Worm (Caenorhabditis elegans): ENCODE data around the gene R02F2.5.

Gene R02F2.5

ce11 chrIII:5479493-5480167 is 512 bp downstream of the R02F2.5 start:
- TF ChIP-seq F57C9.4 (tag; optimal IDR thresholded peaks at IDR 0.05): no peak
- TF ChIP-seq nfyb-1 (GFP tag; IDR thresholded peaks at IDR 0.05): no peak
- TF ChIP-seq Y53G8AR.9 (GFP tag; conservative IDR thresholded peaks at IDR 0.05): 0 out of 2 replicates have a peak, but pooled peaks have one; percentile 26
- TF ChIP-seq efl-1 (GFP tag; optimal IDR thresholded peaks at IDR 0.05): no peak
- peak; percentile 86 for TF ChIP-seq zfh-2 (GFP tag; conservative IDR thresholded peaks at IDR 0.05)
- TF ChIP-seq athp-1 (tag; optimal IDR thresholded peaks at IDR 0.05): no peak
- TF ChIP-seq hmg-20 (GFP tag; IDR thresholded peaks at IDR 0.05): no peak
- peak; percentile 71; the same call in 1 of the 2 replicates for TF ChIP-seq egrh-3 (GFP tag; IDR thresholded peaks at IDR 0.05)
- TF ChIP-seq ceh-58 (GFP tag; IDR thresholded peaks at IDR 0.05): no peak
- TF ChIP-seq hrde-1 (tag; optimal IDR thresholded peaks at IDR 0.05; ENCODE audit: borderline replicate concordance): peak; percentile 18
- TF ChIP-seq mcd-1 (GFP tag; IDR thresholded peaks at IDR 0.05): 0 out of 2 replicates have a peak, but pooled peaks have one; percentile 13
- 0 out of 2 replicates have a peak, but pooled peaks have one; percentile 55 for TF ChIP-seq nhr-120 (GFP tag; IDR thresholded peaks at IDR 0.05)

- TF ChIP-seq mcd-1 (GFP tag; IDR thresholded peaks at IDR 0.05): peak; percentile 53; the same call in 1 of the 2 replicates
- no peak for TF ChIP-seq hlh-26 (GFP tag; conservative IDR thresholded peaks at IDR 0.05)
- TF ChIP-seq lin-54 (GFP tag; optimal IDR thresholded peaks at IDR 0.05): peak; percentile 74
- TF ChIP-seq lin-26 (GFP tag; IDR thresholded peaks at IDR 0.05): no peak
- peak; percentile 92 for TF ChIP-seq lsl-1 (GFP tag; optimal IDR thresholded peaks at IDR 0.05)
- no peak for TF ChIP-seq nfyb-1 (GFP tag; IDR thresholded peaks at IDR 0.05)
- TF ChIP-seq rpc-1 (optimal IDR thresholded peaks at IDR 0.05): no peak
- no peak for TF ChIP-seq rpc-1 (tag; optimal IDR thresholded peaks at IDR 0.05)
- peak; percentile 74 for TF ChIP-seq xnd-1 (tag; optimal IDR thresholded peaks at IDR 0.05)
- peak; percentile 21 for TF ChIP-seq F49E8.2 (tag; optimal IDR thresholded peaks at IDR 0.05; ENCODE audit: insufficient read depth)
- peak; percentile 82 for TF ChIP-seq F33H1.4 (GFP tag; IDR thresholded peaks at IDR 0.05)
- TF ChIP-seq efl-1 (GFP tag; optimal IDR thresholded peaks at IDR 0.05): peak; percentile 54
- 0 out of 2 replicates have a peak, but pooled peaks have one; percentile 25 for TF ChIP-seq madf-8 (GFP tag; conservative IDR thresholded peaks at IDR 0.05)
- TF ChIP-seq madf-6 (GFP tag; IDR thresholded peaks at IDR 0.05): peak; percentile 78
Measured at ce11 chrIII:5483738-5484315, 4.7 kb downstream of the R02F2.5 start, which contains the start of the genes R02F2.7 and R02F2.4. TSS of gene R02F2.7 (minus strand) at chrIII:5483773. TSS of gene R02F2.4 (plus strand) at chrIII:5484289.

- no peak for TF ChIP-seq dox-1 (GFP tag; IDR thresholded peaks at IDR 0.05)
- no peak for TF ChIP-seq F39B2.1 (GFP tag; IDR thresholded peaks at IDR 0.05)
- TF ChIP-seq Y67H2A.10 (GFP tag; conservative IDR thresholded peaks at IDR 0.05): no peak
Measured at ce11 chrIII:5486345-5486744, 7.2 kb downstream of the R02F2.5 start.

ce11 chrIII:5487087-5487603 is 8.0 kb downstream of the R02F2.5 start, which contains the start of gene osg-1:
TSS of gene osg-1 (plus strand) at chrIII:5487553.
- TF ChIP-seq hrde-1 (tag; optimal IDR thresholded peaks at IDR 0.05; ENCODE audit: borderline replicate concordance) (no peak), pha-4 (tag; optimal IDR thresholded peaks at IDR 0.05) (no peak), mcd-1 (GFP tag; IDR thresholded peaks at IDR 0.05) (no peak), snpc-1.3 (tag; optimal IDR thresholded peaks at IDR 0.05; ENCODE audit: insufficient read depth) (no peak)

- no peak for TF ChIP-seq sdz-38 (tag; optimal IDR thresholded peaks at IDR 0.05)
- TF ChIP-seq snpc-1.3 (tag; optimal IDR thresholded peaks at IDR 0.05; ENCODE audit: insufficient read depth): no peak
- no peak for TF ChIP-seq B0261.1 (tag; optimal IDR thresholded peaks at IDR 0.05)
- no peak for TF ChIP-seq F57C9.4 (tag; optimal IDR thresholded peaks at IDR 0.05)
- TF ChIP-seq ama-1 (optimal IDR thresholded peaks at IDR 0.05): no peak
- TF ChIP-seq ama-1 (GFP tag; optimal IDR thresholded peaks at IDR 0.05): no peak
- TF ChIP-seq egrh-3 (GFP tag; IDR thresholded peaks at IDR 0.05): no peak
- no peak for TF ChIP-seq ceh-58 (GFP tag; IDR thresholded peaks at IDR 0.05)
- no peak for TF ChIP-seq T07F8.4 (tag; optimal IDR thresholded peaks at IDR 0.05)
- TF ChIP-seq lir-1 (GFP tag; conservative IDR thresholded peaks at IDR 0.05): no peak
- TF ChIP-seq ZK185.1 (tag; optimal IDR thresholded peaks at IDR 0.05; ENCODE audit: poor library complexity, severe bottlenecking): no peak
- TF ChIP-seq lag-1 (GFP tag; IDR thresholded peaks at IDR 0.05): no peak
- TF ChIP-seq B0019.2 (GFP tag; conservative IDR thresholded peaks at IDR 0.05): no peak
- no peak for TF ChIP-seq B0035.1 (tag; optimal IDR thresholded peaks at IDR 0.05)
- no peak for TF ChIP-seq chd-7 (tag; optimal IDR thresholded peaks at IDR 0.05)
- TF ChIP-seq K11D2.4 (GFP tag; IDR thresholded peaks at IDR 0.05): no peak
Measured at ce11 chrIII:5495168-5495567, 16.1 kb downstream of the R02F2.5 start, which contains the start of gene R02F2.8. TSS of gene R02F2.8 (minus strand) at chrIII:5495268.

Data from whole organism, young adult.